Fruit fly (Drosophila melanogaster): ENCODE data around the gene mRpL28.
A peak's percentile ranks its signal among the peaks of the same experiment; 100 is the strongest.

The mRpL28 gene

dm6 chr2L:4973731-4974415, at the start of gene mRpL28:
TSS of gene mRpL28 (plus strand) at chr2L:4973976.
- no peak for TF ChIP-seq CTCF (optimal IDR thresholded peaks at IDR 0.05)
- no peak for TF ChIP-seq CG8478 (optimal IDR thresholded peaks at IDR 0.05)

dm6 chr2L:4928340-4928739, 45.4 kb upstream of the mRpL28 start:
- TF ChIP-seq CTCF (optimal IDR thresholded peaks at IDR 0.05) (no peak), CG8478 (optimal IDR thresholded peaks at IDR 0.05) (no peak)

dm6 chr2L:4930541-4930940, 43.2 kb upstream of the mRpL28 start:
- no peak for TF ChIP-seq CG8478 (optimal IDR thresholded peaks at IDR 0.05)
- TF ChIP-seq CTCF (optimal IDR thresholded peaks at IDR 0.05), result no peak

dm6 chr2L:4932284-4932683, 41.5 kb upstream of the mRpL28 start, which contains the start of gene hoe1:
TSS of gene hoe1 (minus strand) at chr2L:4932384.
- TF ChIP-seq CG8478 (optimal IDR thresholded peaks at IDR 0.05), result no peak
- TF ChIP-seq CTCF (optimal IDR thresholded peaks at IDR 0.05), result no peak

- TF ChIP-seq CG8478 (optimal IDR thresholded peaks at IDR 0.05), result no peak
- TF ChIP-seq CTCF (optimal IDR thresholded peaks at IDR 0.05), result no peak
These were observed 37.4 kb upstream of the mRpL28 start, which contains the start of gene hoe2 for dm6 chr2L:4936325-4936869. TSS of gene hoe2 (minus strand) at chr2L:4936450.

dm6 chr2L:4937060-4937459, 36.7 kb upstream of the mRpL28 start, which contains the start of gene Sgs1:
TSS of gene Sgs1 (plus strand) at chr2L:4937409.
- TF ChIP-seq CTCF (optimal IDR thresholded peaks at IDR 0.05), result no peak
- TF ChIP-seq CG8478 (optimal IDR thresholded peaks at IDR 0.05), result no peak

- TF ChIP-seq CG8478 (optimal IDR thresholded peaks at IDR 0.05) (no peak), CTCF (optimal IDR thresholded peaks at IDR 0.05) (no peak)
These were observed 31.5 kb upstream of the mRpL28 start, which contains the start of gene synr for dm6 chr2L:4942257-4942792. TSS of gene synr (plus strand) at chr2L:4942742.

dm6 chr2L:4945300-4945699, 28.5 kb upstream of the mRpL28 start, which contains the start of the genes mRpL24 and betaggt-I:
TSS of gene mRpL24 (minus strand) at chr2L:4945361.
TSS of gene betaggt-I (plus strand) at chr2L:4945579.
- TF ChIP-seq CTCF (optimal IDR thresholded peaks at IDR 0.05), result no peak
- TF ChIP-seq CG8478 (optimal IDR thresholded peaks at IDR 0.05), result no peak

dm6 chr2L:4949453-4950045, 24.2 kb upstream of the mRpL28 start, which contains the start of gene jet:
TSS of gene jet (minus strand) at chr2L:4949784.
- peak in 1 of 2 experiments; percentile 41 for TF ChIP-seq CTCF (optimal IDR thresholded peaks at IDR 0.05)
- TF ChIP-seq CG8478 (optimal IDR thresholded peaks at IDR 0.05), result no peak

- TF ChIP-seq CG8478 (optimal IDR thresholded peaks at IDR 0.05) (no peak), CTCF (optimal IDR thresholded peaks at IDR 0.05) (no peak)
These were observed 23.1 kb upstream of the mRpL28 start, which contains the start of gene Jon25Biii for dm6 chr2L:4950667-4951066. TSS of gene Jon25Biii (minus strand) at chr2L:4950767.

- TF ChIP-seq CG8478 (optimal IDR thresholded peaks at IDR 0.05), result no peak
- no peak for TF ChIP-seq CTCF (optimal IDR thresholded peaks at IDR 0.05)
These were observed 20.6 kb upstream of the mRpL28 start, which contains the start of gene Jon25Bii for dm6 chr2L:4953086-4953570. TSS of gene Jon25Bii (minus strand) at chr2L:4953136.

- TF ChIP-seq CG8478 (optimal IDR thresholded peaks at IDR 0.05), result no peak
- no peak for TF ChIP-seq CTCF (optimal IDR thresholded peaks at IDR 0.05)
These were observed 18.5 kb upstream of the mRpL28 start, which contains the start of the genes Jon25Bi and Marcal1 for dm6 chr2L:4955094-4955823. TSS of gene Jon25Bi (minus strand) at chr2L:4955144. TSS of gene Marcal1 (plus strand) at chr2L:4955509.

dm6 chr2L:4958111-4958510, 15.7 kb upstream of the mRpL28 start, which contains the start of gene CG34124:
TSS of gene CG34124 (plus strand) at chr2L:4958411.
- TF ChIP-seq CTCF (optimal IDR thresholded peaks at IDR 0.05), result no peak
- TF ChIP-seq CG8478 (optimal IDR thresholded peaks at IDR 0.05), result no peak

dm6 chr2L:4965420-4965819, 8.4 kb upstream of the mRpL28 start, which contains the start of gene CG34125:
TSS of gene CG34125 (plus strand) at chr2L:4965673.
- TF ChIP-seq CTCF (optimal IDR thresholded peaks at IDR 0.05) (no peak), CG8478 (optimal IDR thresholded peaks at IDR 0.05) (no peak)

Data from S2 (cell line).